Worm (Caenorhabditis elegans) whole organism, L3 larva: ENCODE results near the gene ZK666.2.

Experiments used
- elt-1 ChIP-seq: fragments of 150-350 bp; optimal IDR thresholded peaks from 2 replicates; lab custom pipeline; 2014; ENCODE audit warnings: missing biosample characterization, missing genetic modification characterization
- elt-2 ChIP-seq: sonication (generic microtip); optimal IDR thresholded peaks from 2 replicates; lab custom pipeline; 2016; ENCODE audit warnings: missing genetic modification reagents, mild to moderate bottlenecking, missing genetic modification characterization, missing compliant biosample characterization

ce11 chrII:10443898-10444297 is 27.8 kb downstream of the ZK666.2 start:
- peak; percentile 83 for TF ChIP-seq elt-2 (tag; lab: Kevin White, UChicago)
- no peak for TF ChIP-seq elt-1 (tag; lab: Kevin White, UChicago)
